Fruit fly (Drosophila melanogaster) whole organism, embryonic: ENCODE data around the gene ND-24L.

Experiments
- CG12219 ChIP-seq: fragments of 200-800 bp; sonication (Bioruptor generic); optimal IDR thresholded peaks from 3 replicates; lab custom pipeline; 2018; ENCODE audit warnings: missing biosample characterization, mild to moderate bottlenecking, missing genetic modification characterization
- CG8765 ChIP-seq: fragments of 200-800 bp; sonication (Bioruptor generic); IDR thresholded peaks from 2 replicates; pipeline ENCODE4 v1.3.6; 2022; ENCODE audit warnings: missing biosample characterization, missing genetic modification characterization
- Rx ChIP-seq: fragments of 200-800 bp; sonication (Bioruptor generic); IDR thresholded peaks from 2 replicates; pipeline ENCODE4 v1.3.6; 2022; ENCODE audit warnings: missing biosample characterization, missing genetic modification characterization
- Xrp1 ChIP-seq: fragments of 200-800 bp; sonication (Bioruptor generic); IDR thresholded peaks from 2 replicates; pipeline ENCODE4 v1.3.6; 2022; ENCODE audit warnings: missing biosample characterization, missing genetic modification characterization
- her ChIP-seq: fragments of 200-800 bp; sonication (Bioruptor generic); optimal IDR thresholded peaks from 2 replicates; lab custom pipeline; 2016; ENCODE audit warnings: missing biosample characterization, missing genetic modification characterization
- wor ChIP-seq: fragments of 200-800 bp; sonication (Bioruptor generic); IDR thresholded peaks from 2 replicates; pipeline ENCODE4 v1.3.6; 2022; ENCODE audit warnings: missing biosample characterization, missing genetic modification characterization

- no peak for TF ChIP-seq Xrp1 (GFP tag; lab: Robert Waterston, UW)
- TF ChIP-seq wor (GFP tag; lab: Robert Waterston, UW), result no peak
- no peak for TF ChIP-seq CG8765 (GFP tag; lab: Robert Waterston, UW)
- no peak for TF ChIP-seq CG12219 (GFP tag; lab: Kevin White, UChicago)
- no peak for TF ChIP-seq her (GFP tag; lab: Kevin White, UChicago)
- TF ChIP-seq Rx (GFP tag; lab: Robert Waterston, UW), result no peak
Measured at dm6 chr3L:17325418-17325817, 4.8 kb upstream of the ND-24L start, which contains the start of gene CG13725.
